Fruit fly (Drosophila melanogaster): Measurements from ENCODE around the gene hwt.

The hwt gene

dm6 chrX:12469172-12469571 is 99.1 kb downstream of the hwt start:
- TF ChIP-seq Lpt (GFP tag; optimal IDR thresholded peaks at IDR 0.05) (no peak), ftz-f1 (GFP tag; optimal IDR thresholded peaks at IDR 0.05) (no peak), gsb-n (tag; optimal IDR thresholded peaks at IDR 0.05) (no peak), Meics (GFP tag; optimal IDR thresholded peaks at IDR 0.05) (no peak), CG43689 (GFP tag; IDR thresholded peaks at IDR 0.05) (no peak), Sin3A (optimal IDR thresholded peaks at IDR 0.05) (no peak), sug (tag; optimal IDR thresholded peaks at IDR 0.05) (peak; percentile 56), odd (GFP tag; optimal IDR thresholded peaks at IDR 0.05) (no peak), p53 (GFP tag; optimal IDR thresholded peaks at IDR 0.05) (no peak), Bgb (GFP tag; IDR thresholded peaks at IDR 0.05; ENCODE audit: partially characterized antibody) (no peak), bcd (GFP tag; optimal IDR thresholded peaks at IDR 0.05) (no peak), Hmr (GFP tag; optimal IDR thresholded peaks at IDR 0.05) (no peak), ap (GFP tag; IDR thresholded peaks at IDR 0.05) (no peak), YL-1 (GFP tag; optimal IDR thresholded peaks at IDR 0.05) (no peak), CG2116 (GFP tag; optimal IDR thresholded peaks at IDR 0.05) (no peak), Optix (GFP tag; IDR thresholded peaks at IDR 0.05) (no peak), exex (tag; optimal IDR thresholded peaks at IDR 0.05) (peak; percentile 78), Doc2 (GFP tag; IDR thresholded peaks at IDR 0.05) (no peak), Dll (GFP tag; IDR thresholded peaks at IDR 0.05; ENCODE audit: partially characterized antibody) (no peak), CG13894 (tag; optimal IDR thresholded peaks at IDR 0.05) (no peak), dati (GFP tag; IDR thresholded peaks at IDR 0.05) (no peak), CG1603 (tag; optimal IDR thresholded peaks at IDR 0.05) (no peak), Hr3 (GFP tag; optimal IDR thresholded peaks at IDR 0.05) (no peak), wdn (GFP tag; IDR thresholded peaks at IDR 0.05) (no peak), CG10274 (GFP tag; optimal IDR thresholded peaks at IDR 0.05) (no peak), CG1602 (GFP tag; optimal IDR thresholded peaks at IDR 0.05) (no peak), PHDP (tag; optimal IDR thresholded peaks at IDR 0.05) (no peak), ems (GFP tag; optimal IDR thresholded peaks at IDR 0.05) (no peak), mam (GFP tag; optimal IDR thresholded peaks at IDR 0.05) (no peak), CG15073 (GFP tag; optimal IDR thresholded peaks at IDR 0.05) (no peak), Hr39 (optimal IDR thresholded peaks at IDR 0.05) (no peak), klu (GFP tag; IDR thresholded peaks at IDR 0.05) (no peak), fd102C (GFP tag; optimal IDR thresholded peaks at IDR 0.05) (no peak), Dip2 (GFP tag; IDR thresholded peaks at IDR 0.05) (no peak), dimm (GFP tag; IDR thresholded peaks at IDR 0.05) (no peak), CG13775 (GFP tag; optimal IDR thresholded peaks at IDR 0.05) (no peak), sd (tag; optimal IDR thresholded peaks at IDR 0.05) (peak; percentile 28), tup (GFP tag; optimal IDR thresholded peaks at IDR 0.05) (no peak), knrl (GFP tag; IDR thresholded peaks at IDR 0.05; ENCODE audit: partially characterized antibody) (no peak), CG32772 (GFP tag; IDR thresholded peaks at IDR 0.05) (no peak), stc (GFP tag; IDR thresholded peaks at IDR 0.05) (no peak), fru (optimal IDR thresholded peaks at IDR 0.05) (no peak), CG6272 (GFP tag; IDR thresholded peaks at IDR 0.05) (no peak), CG31388 (GFP tag; optimal IDR thresholded peaks at IDR 0.05) (no peak), CG11456 (GFP tag; IDR thresholded peaks at IDR 0.05) (no peak), pros (GFP tag; optimal IDR thresholded peaks at IDR 0.05) (no peak), CG34376 (GFP tag; optimal IDR thresholded peaks at IDR 0.05) (peak; percentile 61), CG18599 (GFP tag; optimal IDR thresholded peaks at IDR 0.05) (no peak), Jarid2 (GFP tag; optimal IDR thresholded peaks at IDR 0.05) (no peak), gce (GFP tag; IDR thresholded peaks at IDR 0.05) (no peak), CG8290 (GFP tag; optimal IDR thresholded peaks at IDR 0.05) (no peak), CG8290 (tag; optimal IDR thresholded peaks at IDR 0.05) (peak in 1 of 2 experiments; percentile 13), Sox100B (GFP tag; optimal IDR thresholded peaks at IDR 0.05) (no peak), CG10979 (tag; optimal IDR thresholded peaks at IDR 0.05) (no peak)
